Fruit fly (Drosophila melanogaster): ENCODE data around the gene CG7069.

- TF ChIP-seq CG8478 (optimal IDR thresholded peaks at IDR 0.05) (no peak), CTCF (optimal IDR thresholded peaks at IDR 0.05) (no peak)
These were observed 7.3 kb downstream of the CG7069 start, which contains the start of gene CG34149 for dm6 chr3R:22379942-22380341.

Data from S2 (cell line).